Worm (Caenorhabditis elegans) whole organism, young adult: ENCODE measurements around the gene lido-9.

Experiments
- B0336.3 ChIP-seq: fragments of 200-800 bp; sonication (Bioruptor generic); IDR thresholded peaks from 2 replicates; pipeline ENCODE4 v1.3.6; 2022; ENCODE audit warnings: missing genetic modification characterization, missing compliant biosample characterization
- C17E4.6 ChIP-seq: fragments of 200-800 bp; sonication (Bioruptor generic); IDR thresholded peaks from 2 replicates; pipeline ENCODE4 v1.3.6; 2022; ENCODE audit warnings: missing genetic modification reagents, missing genetic modification characterization, missing compliant biosample characterization
- F10E7.11 ChIP-seq: sonication (generic microtip); optimal IDR thresholded peaks from 2 replicates; lab custom pipeline; 2017; ENCODE audit warnings: mild to moderate bottlenecking, missing genetic modification characterization, moderate library complexity, missing compliant biosample characterization
- F22D6.2 ChIP-seq: sonication (generic microtip); optimal IDR thresholded peaks from 2 replicates; lab custom pipeline; 2016; ENCODE audit warnings: mild to moderate bottlenecking, missing genetic modification characterization, missing compliant biosample characterization
- F33H1.4 ChIP-seq: fragments of 200-800 bp; sonication (Bioruptor generic); IDR thresholded peaks from 2 replicates; pipeline ENCODE4 v1.3.6; 2022; ENCODE audit warnings: missing genetic modification reagents, missing genetic modification characterization, missing compliant biosample characterization
- F49E8.2 ChIP-seq: sonication (generic microtip); optimal IDR thresholded peaks from 3 replicates; lab custom pipeline; 2017; ENCODE audit warnings: missing genetic modification characterization, mild to moderate bottlenecking, missing compliant biosample characterization, antibody characterized with exemption, moderate library complexity; ENCODE audit not compliant: insufficient read depth
- K12H6.12 ChIP-seq: fragments of 200-800 bp; sonication (Bioruptor generic); optimal IDR thresholded peaks from 2 replicates; lab custom pipeline; 2018; ENCODE audit warnings: mild to moderate bottlenecking, missing genetic modification characterization, missing compliant biosample characterization
- T26A5.8 ChIP-seq: sonication (generic microtip); optimal IDR thresholded peaks from 2 replicates; lab custom pipeline; 2016; ENCODE audit warnings: missing genetic modification characterization, missing compliant biosample characterization
- Y53F4B.3 ChIP-seq: fragments of 200-800 bp; sonication (Bioruptor generic); IDR thresholded peaks from 2 replicates; pipeline ENCODE4 v1.3.6; 2022; ENCODE audit warnings: missing genetic modification reagents, missing genetic modification characterization, missing compliant biosample characterization
- Y56A3A.18 ChIP-seq: fragments of 200-800 bp; sonication (Bioruptor generic); IDR thresholded peaks from 2 replicates; pipeline ENCODE4 v1.3.6; 2022; ENCODE audit warnings: missing genetic modification reagents, missing genetic modification characterization, missing compliant biosample characterization
- Y79H2A.3 ChIP-seq: fragments of 200-800 bp; sonication (Bioruptor generic); conservative IDR thresholded peaks from 2 replicates; pipeline ENCODE4 v1.3.6; 2022; ENCODE audit warnings: missing genetic modification reagents, missing genetic modification characterization, missing compliant biosample characterization
- ZK185.1 ChIP-seq: sonication (generic microtip); optimal IDR thresholded peaks from 2 replicates; lab custom pipeline; 2016; ENCODE audit warnings: mild to moderate bottlenecking, missing genetic modification characterization, missing compliant biosample characterization; ENCODE audit not compliant: poor library complexity, severe bottlenecking
- ama-1 ChIP-seq, 3 experiments: fragments of 150-350 bp in 1 of 3; sonication (generic microtip) in 2 of 3; optimal IDR thresholded peaks; 2 replicates each; lab custom pipeline; 2014 to 2018; ENCODE audit warnings: missing biosample characterization in 2 of 3, missing genetic modification characterization in 2 of 3, missing genetic modification reagents in 2 of 3
- aptf-2 ChIP-seq: fragments of 200-800 bp; sonication (Bioruptor generic); conservative IDR thresholded peaks from 2 replicates; pipeline ENCODE4 v1.3.6; 2022; ENCODE audit warnings: missing genetic modification reagents, missing genetic modification characterization, missing compliant biosample characterization
- attf-5 ChIP-seq: fragments of 200-800 bp; sonication (Bioruptor generic); optimal IDR thresholded peaks from 2 replicates; lab custom pipeline; 2018; ENCODE audit warnings: mild to moderate bottlenecking, missing genetic modification characterization, missing compliant biosample characterization
- attf-6 ChIP-seq: fragments of 200-800 bp; sonication (Bioruptor generic); IDR thresholded peaks from 2 replicates; pipeline ENCODE4 v1.3.6; 2022; ENCODE audit warnings: missing genetic modification reagents, missing genetic modification characterization, missing compliant biosample characterization
- cebp-2 ChIP-seq: fragments of 200-800 bp; sonication (Bioruptor generic); IDR thresholded peaks from 2 replicates; pipeline ENCODE4 v1.3.6; 2022; ENCODE audit warnings: missing genetic modification characterization, missing compliant biosample characterization
- ceh-100 ChIP-seq: fragments of 200-800 bp; sonication (Bioruptor generic); IDR thresholded peaks from 2 replicates; pipeline ENCODE4 v1.3.6; 2022; ENCODE audit warnings: missing genetic modification reagents, missing genetic modification characterization, missing compliant biosample characterization
- ceh-58 ChIP-seq: fragments of 200-800 bp; sonication (Bioruptor generic); IDR thresholded peaks from 2 replicates; pipeline ENCODE4 v1.3.6; 2022; ENCODE audit warnings: missing genetic modification characterization, missing compliant biosample characterization
- chd-7 ChIP-seq: sonication (generic microtip); optimal IDR thresholded peaks from 2 replicates; lab custom pipeline; 2016; ENCODE audit warnings: mild to moderate bottlenecking, missing genetic modification characterization, moderate library complexity, missing compliant biosample characterization
- dox-1 ChIP-seq: fragments of 200-800 bp; sonication (Bioruptor generic); IDR thresholded peaks from 2 replicates; pipeline ENCODE4 v1.3.6; 2022; ENCODE audit warnings: missing genetic modification reagents, missing genetic modification characterization, missing compliant biosample characterization
- dpl-1 ChIP-seq: fragments of 150-350 bp; optimal IDR thresholded peaks from 2 replicates; lab custom pipeline; 2014; ENCODE audit warnings: missing biosample characterization, missing genetic modification reagents, missing genetic modification characterization
- egl-18 ChIP-seq: fragments of 200-800 bp; sonication (Bioruptor generic); IDR thresholded peaks from 2 replicates; pipeline ENCODE4 v1.3.6; 2022; ENCODE audit warnings: missing genetic modification reagents, missing genetic modification characterization, missing compliant biosample characterization
- ekl-4 ChIP-seq: fragments of 200-800 bp; sonication (Bioruptor generic); IDR thresholded peaks from 2 replicates; pipeline ENCODE4 v1.3.6; 2022; ENCODE audit warnings: missing genetic modification reagents, missing genetic modification characterization, missing compliant biosample characterization
- him-1 ChIP-seq: sonication (generic microtip); optimal IDR thresholded peaks from 2 replicates; lab custom pipeline; 2016; ENCODE audit warnings: missing genotype, missing genetic modification reagents, missing genetic modification characterization, missing compliant biosample characterization
- hlh-26 ChIP-seq: fragments of 200-800 bp; sonication (Bioruptor generic); conservative IDR thresholded peaks from 2 replicates; pipeline ENCODE4 v1.3.6; 2022; ENCODE audit warnings: missing genetic modification reagents, missing genetic modification characterization, missing compliant biosample characterization
- hmg-1.2 ChIP-seq: fragments of 200-800 bp; sonication (Bioruptor generic); IDR thresholded peaks from 2 replicates; pipeline ENCODE4 v1.3.6; 2022; ENCODE audit warnings: missing genetic modification reagents, missing genetic modification characterization, missing compliant biosample characterization
- let-607 ChIP-seq, 2 experiments: fragments of 200-800 bp in 1 of 2; sonication (Bioruptor generic) in 1 of 2; sonication (generic microtip) in 1 of 2; optimal IDR thresholded peaks; 2 replicates each; lab custom pipeline; 2016 to 2018; ENCODE audit warnings: mild to moderate bottlenecking in 2 of 2, missing compliant biosample characterization in 2 of 2, missing genetic modification characterization in 2 of 2, moderate library complexity in 2 of 2, missing genotype in 1 of 2
- lin-35 ChIP-seq, 3 experiments: fragments of 150-350 bp in 2 of 3; sonication (generic microtip) in 1 of 3; optimal IDR thresholded peaks; 2 replicates each; lab custom pipeline; 2014 to 2018; ENCODE audit warnings: missing biosample characterization in 3 of 3, missing genetic modification characterization in 3 of 3, missing genetic modification reagents in 3 of 3
- lin-54 ChIP-seq: fragments of 200-800 bp; sonication (Bioruptor generic); optimal IDR thresholded peaks from 2 replicates; lab custom pipeline; 2018; ENCODE audit warnings: mild to moderate bottlenecking, missing genetic modification characterization, missing compliant biosample characterization
- lir-1 ChIP-seq: fragments of 200-800 bp; sonication (Bioruptor generic); conservative IDR thresholded peaks from 2 replicates; pipeline ENCODE4 v1.3.6; 2022; ENCODE audit warnings: missing genetic modification reagents, missing genetic modification characterization, missing compliant biosample characterization
- mes-4 ChIP-seq: sonication (generic microtip); optimal IDR thresholded peaks from 2 replicates; lab custom pipeline; 2016; ENCODE audit warnings: missing genotype, missing genetic modification characterization, missing compliant biosample characterization
- mxl-1 ChIP-seq: sonication (generic microtip); optimal IDR thresholded peaks from 2 replicates; lab custom pipeline; 2016; ENCODE audit warnings: missing genetic modification characterization, missing compliant biosample characterization
- nfya-2 ChIP-seq: fragments of 200-800 bp; sonication (Bioruptor generic); IDR thresholded peaks from 2 replicates; pipeline ENCODE4 v1.3.6; 2022; ENCODE audit warnings: missing genetic modification reagents, missing genetic modification characterization, missing compliant biosample characterization
- nhr-179 ChIP-seq: sonication (generic microtip); optimal IDR thresholded peaks from 2 replicates; lab custom pipeline; 2016; ENCODE audit warnings: mild to moderate bottlenecking, missing genetic modification characterization, missing compliant biosample characterization
- nhr-27 ChIP-seq: fragments of 200-800 bp; sonication (Bioruptor generic); optimal IDR thresholded peaks from 2 replicates; lab custom pipeline; 2018; ENCODE audit warnings: mild to moderate bottlenecking, missing genetic modification characterization, moderate library complexity, missing compliant biosample characterization
- nhr-80 ChIP-seq: sonication (generic microtip); optimal IDR thresholded peaks from 2 replicates; lab custom pipeline; 2016; ENCODE audit warnings: missing genetic modification characterization, missing compliant biosample characterization
- nhr-90 ChIP-seq: sonication (generic microtip); optimal IDR thresholded peaks from 2 replicates; lab custom pipeline; 2016; ENCODE audit warnings: missing genotype, mild to moderate bottlenecking, missing genetic modification characterization, missing compliant biosample characterization
- pbrm-1 ChIP-seq: fragments of 200-800 bp; sonication (Bioruptor generic); IDR thresholded peaks from 2 replicates; pipeline ENCODE4 v1.3.6; 2022; ENCODE audit warnings: missing genetic modification reagents, missing genetic modification characterization, missing compliant biosample characterization
- rpc-1 ChIP-seq, 2 experiments: fragments of 150-350 bp in 1 of 2; sonication (generic microtip) in 1 of 2; optimal IDR thresholded peaks; 2 replicates each; lab custom pipeline; 2014 to 2018; ENCODE audit warnings: missing biosample characterization in 1 of 2, missing genetic modification characterization in 1 of 2, missing genetic modification reagents in 1 of 2, missing genotype in 1 of 2
- sea-2 ChIP-seq: fragments of 200-800 bp; sonication (Bioruptor generic); IDR thresholded peaks from 2 replicates; pipeline ENCODE4 v1.3.6; 2022; ENCODE audit warnings: missing genetic modification characterization, missing compliant biosample characterization
- unc-130 ChIP-seq: sonication (generic microtip); optimal IDR thresholded peaks from 2 replicates; lab custom pipeline; 2016; ENCODE audit warnings: missing genetic modification reagents, missing genetic modification characterization, missing compliant biosample characterization
- unc-62 ChIP-seq: fragments of 150-350 bp; optimal IDR thresholded peaks from 2 replicates; lab custom pipeline; 2014; ENCODE audit warnings: missing biosample characterization, missing genetic modification reagents, missing genetic modification characterization
- zim-3 ChIP-seq: sonication (generic microtip); optimal IDR thresholded peaks from 2 replicates; lab custom pipeline; 2017; ENCODE audit warnings: mild to moderate bottlenecking, missing genetic modification characterization, moderate library complexity, missing compliant biosample characterization
- ztf-18 ChIP-seq: sonication (generic microtip); optimal IDR thresholded peaks from 2 replicates; lab custom pipeline; 2016; ENCODE audit warnings: missing genotype, mild to moderate bottlenecking, missing genetic modification characterization, missing compliant biosample characterization
- ztf-25 ChIP-seq: fragments of 200-800 bp; sonication (Bioruptor generic); IDR thresholded peaks from 2 replicates; pipeline ENCODE4 v1.3.6; 2022; ENCODE audit warnings: missing genetic modification reagents, missing genetic modification characterization, missing compliant biosample characterization
- ztf-28 ChIP-seq: fragments of 200-800 bp; sonication (Bioruptor generic); IDR thresholded peaks from 2 replicates; pipeline ENCODE4 v1.3.6; 2022; ENCODE audit warnings: missing genetic modification reagents, missing genetic modification characterization, missing compliant biosample characterization
- ztf-3 ChIP-seq: fragments of 200-800 bp; sonication (Bioruptor generic); optimal IDR thresholded peaks from 2 replicates; lab custom pipeline; 2018; ENCODE audit warnings: mild to moderate bottlenecking, missing genetic modification characterization, missing compliant biosample characterization
- ztf-6 ChIP-seq: fragments of 200-800 bp; sonication (Bioruptor generic); IDR thresholded peaks from 2 replicates; pipeline ENCODE4 v1.3.6; 2022; ENCODE audit warnings: missing genetic modification reagents, missing genetic modification characterization, missing compliant biosample characterization

Gene lido-9

DNA sequence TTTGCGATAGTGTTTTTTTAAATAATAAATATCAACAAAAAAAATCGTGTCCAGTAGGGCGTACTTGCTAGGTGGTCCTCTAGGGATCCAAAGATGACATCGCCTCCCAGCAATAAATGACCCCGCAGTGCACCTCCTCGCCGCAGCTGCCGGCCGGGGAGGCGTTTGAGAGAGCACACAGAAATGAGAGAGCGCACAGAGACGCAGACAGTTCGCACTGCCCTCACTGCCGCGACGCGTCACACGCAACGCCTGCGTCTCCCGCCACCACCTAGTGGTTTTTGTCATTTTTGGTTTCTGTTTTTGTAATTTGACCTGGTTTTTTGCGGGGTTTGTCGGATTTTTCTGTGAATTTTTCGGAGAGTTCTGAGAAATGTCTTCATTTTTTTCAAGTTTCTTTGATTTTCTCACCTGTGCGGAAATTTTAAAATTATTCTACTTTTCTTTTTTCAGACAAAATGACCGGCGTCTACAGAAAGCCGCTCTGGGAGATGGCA, 12.7 kb upstream of the lido-9 start, which contains the start of gene lido-7 (continued):
- TF ChIP-seq hlh-26 (GFP tag; lab: Robert Waterston, UW) (no peak), Y56A3A.18 (GFP tag; lab: Robert Waterston, UW) (no peak), aptf-2 (GFP tag; lab: Robert Waterston, UW) (no peak), ztf-18 (tag; lab: Kevin White, UChicago) (no peak), ztf-25 (GFP tag; lab: Robert Waterston, UW) (no peak), egl-18 (GFP tag; lab: Robert Waterston, UW) (0 out of 2 replicates have a peak, but pooled peaks have one; percentile 55), ama-1 (optimal IDR thresholded peaks at IDR 0.05; lab: Kevin White, UChicago) (no peak), ama-1 (GFP tag; optimal IDR thresholded peaks at IDR 0.05; lab: Kevin White, UChicago) (no peak), T26A5.8 (no peak), mxl-1 (tag; lab: Kevin White, UChicago) (no peak), K12H6.12 (tag; lab: Kevin White, UChicago) (peak; percentile 29), F10E7.11 (no peak), attf-5 (peak; percentile 74), Y53F4B.3 (no peak), unc-62 (GFP tag; lab: Kevin White, UChicago) (no peak), chd-7 (tag; lab: Kevin White, UChicago) (no peak), sea-2 (GFP tag; lab: Robert Waterston, UW) (no peak), dpl-1 (GFP tag; lab: Kevin White, UChicago) (no peak), ceh-58 (GFP tag; lab: Robert Waterston, UW) (no peak), Y79H2A.3 (GFP tag; lab: Robert Waterston, UW) (no peak), ztf-28 (no peak), F33H1.4 (GFP tag; lab: Robert Waterston, UW) (no peak), ceh-100 (peak; percentile 74), F22D6.2 (tag; lab: Kevin White, UChicago) (no peak), nhr-90 (tag; lab: Kevin White, UChicago) (no peak), zim-3 (tag; lab: Kevin White, UChicago) (no peak), unc-130 (GFP tag; lab: Kevin White, UChicago) (no peak), ztf-3 (GFP tag; lab: Kevin White, UChicago) (no peak), B0336.3 (GFP tag; lab: Robert Waterston, UW) (no peak), lir-1 (GFP tag; lab: Robert Waterston, UW) (no peak), rpc-1 (optimal IDR thresholded peaks at IDR 0.05; lab: Kevin White, UChicago) (no peak), rpc-1 (tag; optimal IDR thresholded peaks at IDR 0.05; lab: Kevin White, UChicago) (no peak), lin-35 (GFP tag; optimal IDR thresholded peaks at IDR 0.05; lab: Kevin White, UChicago) (no peak), C17E4.6 (GFP tag; lab: Robert Waterston, UW) (no peak), pbrm-1 (GFP tag; lab: Robert Waterston, UW) (no peak), nhr-27 (no peak), dox-1 (GFP tag; lab: Robert Waterston, UW) (peak; percentile 36; the same call in 1 of the 2 replicates), him-1 (no peak), attf-6 (GFP tag; lab: Robert Waterston, UW) (no peak), ZK185.1 (no peak), nfya-2 (no peak), nhr-80 (tag; lab: Kevin White, UChicago) (peak; percentile 58), cebp-2 (GFP tag; lab: Robert Waterston, UW) (no peak), ekl-4 (GFP tag; lab: Robert Waterston, UW) (0 out of 2 replicates have a peak, but pooled peaks have one; percentile 19), ztf-6 (no peak), lin-54 (GFP tag; lab: Kevin White, UChicago) (no peak), hmg-1.2 (GFP tag; lab: Robert Waterston, UW) (peak; percentile 94), let-607 (tag; optimal IDR thresholded peaks at IDR 0.05; lab: Kevin White, UChicago) (no peak), nhr-179 (no peak), mes-4 (tag; lab: Kevin White, UChicago) (no peak), F49E8.2 (tag; lab: Kevin White, UChicago) (no peak)
